Fruit fly (Drosophila melanogaster) whole organism, prepupa: ENCODE measurements around the gene CG18814.

Experiments used
- CG9139 ChIP-seq: fragments of 200-800 bp; sonication (Bioruptor generic); optimal IDR thresholded peaks from 3 replicates; lab custom pipeline; 2017; ENCODE audit warnings: missing biosample characterization, mild to moderate bottlenecking, missing genetic modification characterization
- Sox102F ChIP-seq: fragments of 200-800 bp; sonication (Bioruptor generic); optimal IDR thresholded peaks from 2 replicates; lab custom pipeline; 2016; ENCODE audit warnings: missing biosample characterization, mild to moderate bottlenecking, missing genetic modification characterization
- fkh ChIP-seq: fragments of 200-800 bp; sonication (Bioruptor generic); optimal IDR thresholded peaks from 3 replicates; lab custom pipeline; 2017; ENCODE audit warnings: missing biosample characterization, mild to moderate bottlenecking, missing genetic modification characterization, moderate library complexity
- ss ChIP-seq, 2 experiments: fragments of 200-800 bp; sonication (Bioruptor generic); optimal IDR thresholded peaks; 2 replicates in 1 of 2; 3 replicates in 1 of 2; lab custom pipeline; 2017 to 2018; ENCODE audit warnings: mild to moderate bottlenecking in 2 of 2, missing biosample characterization in 2 of 2, missing genetic modification characterization in 2 of 2, moderate library complexity in 1 of 2

DNA sequence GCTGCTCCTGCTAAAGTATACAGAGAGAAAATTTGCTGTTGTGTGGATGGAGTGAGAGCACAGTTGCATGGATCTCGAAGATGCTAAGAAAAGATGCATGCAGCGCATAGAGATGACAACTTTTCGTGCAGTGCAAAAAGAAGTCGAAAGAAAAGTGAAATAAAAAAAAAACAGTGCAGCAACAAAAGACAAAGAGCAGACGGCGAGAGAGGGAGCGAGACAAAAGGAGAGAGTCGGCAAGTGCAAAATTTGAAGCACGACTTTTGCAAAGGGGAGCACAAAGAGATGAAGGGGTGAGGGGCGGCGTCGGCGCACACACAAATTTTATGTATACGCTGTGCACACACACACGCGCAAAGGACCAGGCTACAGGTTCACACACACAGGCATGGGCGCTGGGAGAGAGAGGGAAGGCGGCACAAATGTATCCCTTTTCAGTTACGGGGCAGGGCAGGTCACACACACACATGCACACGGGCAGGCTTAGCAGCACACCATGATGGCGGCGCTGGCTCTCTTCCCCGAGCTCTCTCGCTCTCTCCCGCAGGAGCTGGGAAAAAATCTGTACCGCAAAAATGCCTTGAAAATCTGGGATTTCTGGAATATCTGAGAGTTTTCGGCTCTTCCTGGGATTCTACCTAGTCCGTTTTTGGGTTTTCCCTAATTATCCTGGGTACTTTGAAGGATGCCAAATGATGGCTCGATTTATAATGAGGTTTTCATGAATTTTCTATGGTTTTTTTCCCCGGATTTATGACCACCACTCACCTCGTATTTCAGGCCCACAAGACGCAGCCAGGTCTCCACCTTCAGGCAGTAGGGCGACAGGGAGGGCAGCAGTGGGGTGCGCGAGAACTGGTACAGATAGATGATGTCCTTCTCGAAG, 40.9 kb downstream of the CG18814 start:
- TF ChIP-seq Sox102F (peak; percentile 90), ss (GFP tag; optimal IDR thresholded peaks at IDR 0.05; lab: Kevin White, UChicago) (peak; percentile 86 to 88), CG9139 (peak; percentile 69), fkh (GFP tag; lab: Kevin White, UChicago) (no peak)
